Fruit fly (Drosophila melanogaster): Measurements from ENCODE around the gene Sil1.

DNA sequence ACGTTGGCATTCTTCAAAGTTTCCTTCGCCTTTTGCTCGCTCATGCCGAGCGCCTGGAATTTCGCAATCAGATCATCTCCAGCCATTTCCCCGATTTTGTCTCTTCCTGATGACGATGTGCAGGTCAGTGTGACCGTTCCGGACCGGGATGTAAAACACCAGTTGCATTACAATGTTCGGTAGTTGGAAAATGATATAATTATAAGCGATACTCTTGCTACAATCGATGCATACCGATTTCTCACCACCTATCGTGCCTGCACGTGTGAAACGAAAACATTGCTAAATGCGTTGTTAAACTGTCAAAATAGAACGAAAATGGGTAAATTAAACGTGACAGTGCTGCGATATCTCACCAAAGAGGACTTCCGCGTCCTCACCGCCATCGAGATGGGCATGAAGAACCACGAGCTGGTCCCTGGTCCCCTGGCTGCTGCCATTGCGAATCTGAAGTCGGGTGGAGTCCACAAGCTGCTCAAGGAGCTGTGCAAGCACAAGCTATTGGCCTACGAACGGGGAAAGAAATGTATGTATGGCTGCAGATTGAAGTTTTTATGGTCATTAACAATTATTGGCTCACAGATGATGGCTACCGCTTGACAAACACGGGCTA is 30.4 kb upstream of the Sil1 start, which contains the start of the genes GlnRS and RIOK2:
- TF ChIP-seq CG8478 (optimal IDR thresholded peaks at IDR 0.05) (no peak), CTCF (optimal IDR thresholded peaks at IDR 0.05) (peak; percentile 0 to 51)
